Fruit fly (Drosophila melanogaster) whole organism, wandering third instar larva: ENCODE measurements around the gene gry.
A peak's percentile ranks its signal among the peaks of the same experiment; 100 is the strongest.

ENCODE experiments used
- Abd-B ChIP-seq: fragments of >200 bp; optimal IDR thresholded peaks from 2 replicates; lab custom pipeline; 2017; ENCODE audit warnings: missing biosample characterization, missing genetic modification characterization
- CrebA ChIP-seq: fragments of 200-800 bp; sonication (Bioruptor generic); optimal IDR thresholded peaks from 2 replicates; lab custom pipeline; 2016; ENCODE audit warnings: missing biosample characterization, mild to moderate bottlenecking, missing genetic modification characterization, borderline replicate concordance
- Dfd ChIP-seq: fragments of >200 bp; optimal IDR thresholded peaks from 2 replicates; lab custom pipeline; 2017; ENCODE audit warnings: missing biosample characterization, missing genetic modification characterization
- HLH106 ChIP-seq: fragments of 200-800 bp; optimal IDR thresholded peaks from 3 replicates; lab custom pipeline; 2019; ENCODE audit warnings: missing biosample characterization, mild to moderate bottlenecking, missing genetic modification characterization, moderate library complexity
- Jra ChIP-seq: sonication (Bioruptor generic); optimal IDR thresholded peaks from 2 replicates; lab custom pipeline; 2016; ENCODE audit warnings: missing biosample characterization, missing genetic modification characterization
- Mio ChIP-seq: sonication (Bioruptor generic); optimal IDR thresholded peaks from 2 replicates; lab custom pipeline; 2016; ENCODE audit warnings: missing biosample characterization, missing genetic modification characterization
- Myc ChIP-seq: fragments of >200 bp; optimal IDR thresholded peaks from 2 replicates; lab custom pipeline; 2017
- OdsH ChIP-seq: fragments of 200-800 bp; sonication (Bioruptor generic); optimal IDR thresholded peaks from 2 replicates; lab custom pipeline; 2016; ENCODE audit warnings: missing biosample characterization, mild to moderate bottlenecking, missing genetic modification characterization
- Sp1 ChIP-seq: fragments of 200-800 bp; sonication (Bioruptor generic); optimal IDR thresholded peaks from 3 replicates; lab custom pipeline; 2019; ENCODE audit warnings: missing biosample characterization, mild to moderate bottlenecking, missing genetic modification characterization, moderate library complexity
- br ChIP-seq: fragments of 200-800 bp; sonication (Bioruptor generic); optimal IDR thresholded peaks from 2 replicates; lab custom pipeline; 2016; ENCODE audit warnings: missing biosample characterization, missing genetic modification characterization
- dl ChIP-seq, 2 experiments: fragments of 175-275, 200-275 bp in 1 of 2; fragments of 200-275 bp in 1 of 2; sonication (Bioruptor generic); optimal IDR thresholded peaks; lab custom pipeline; 2018; ENCODE audit warnings: mild to moderate bottlenecking in 2 of 2, missing biosample characterization in 2 of 2, missing genetic modification characterization in 2 of 2, moderate library complexity in 2 of 2; ENCODE audit not compliant: partially characterized antibody in 2 of 2, insufficient read depth in 1 of 2
- psq ChIP-seq: fragments of 200-800 bp; sonication (Bioruptor generic); optimal IDR thresholded peaks from 3 replicates; lab custom pipeline; 2017; ENCODE audit warnings: missing biosample characterization, mild to moderate bottlenecking, missing genetic modification characterization, moderate library complexity
- woc ChIP-seq: sonication (Bioruptor generic); optimal IDR thresholded peaks from 2 replicates; lab custom pipeline; 2016; ENCODE audit warnings: missing biosample characterization, mild to moderate bottlenecking, missing genetic modification characterization

DNA sequence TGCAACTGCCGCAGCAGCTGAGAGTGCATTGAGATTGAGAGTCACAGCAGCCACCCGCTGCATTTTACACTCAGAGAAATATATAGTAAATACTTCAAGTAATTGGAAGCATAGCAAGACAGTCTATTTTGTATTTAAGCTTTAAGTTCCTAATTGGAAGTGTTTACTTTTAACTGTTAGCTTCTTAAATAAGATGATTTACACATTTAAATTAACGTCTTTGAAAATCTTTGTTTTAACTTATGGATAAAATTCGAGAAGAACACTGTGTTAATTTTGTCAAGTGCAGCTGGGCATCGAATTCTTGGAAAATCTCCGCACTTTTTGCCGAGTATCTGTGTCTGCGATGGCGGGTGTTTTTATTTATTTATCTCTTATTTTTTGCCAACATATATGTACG is 60.8 kb downstream of the gry start:
- TF ChIP-seq Abd-B (GFP tag; lab: Kevin White, UChicago) (no peak), dl (GFP tag; optimal IDR thresholded peaks at IDR 0.05; lab: Kevin White, UChicago; ENCODE audit: insufficient read depth in 1 of 2, partially characterized antibody in 2 of 2) (no peak), Jra (GFP tag; lab: Kevin White, UChicago) (no peak), CrebA (no peak), psq (GFP tag; lab: Kevin White, UChicago) (peak; percentile 51), Dfd (GFP tag; lab: Kevin White, UChicago) (no peak), br (GFP tag; lab: Kevin White, UChicago) (peak; percentile 71), woc (peak; percentile 30), HLH106 (tag; lab: Kevin White, UChicago) (peak; percentile 81), Sp1 (GFP tag; lab: Kevin White, UChicago) (peak; percentile 67), Mio (GFP tag; lab: Kevin White, UChicago) (no peak), OdsH (GFP tag; lab: Kevin White, UChicago) (peak; percentile 67), Myc (lab: Kevin White, UChicago) (no peak)
